Worm (Caenorhabditis elegans) whole organism, L2 larva: ENCODE measurements around the gene cin-4.

Source experiments
- C34F6.9 ChIP-seq: fragments of 150-350 bp; optimal IDR thresholded peaks from 2 replicates; lab custom pipeline; 2014; ENCODE audit warnings: missing biosample characterization, missing genetic modification characterization
- F13H6.1 ChIP-seq: sonication (generic microtip); optimal IDR thresholded peaks from 2 replicates; lab custom pipeline; 2016; ENCODE audit warnings: missing genetic modification characterization, missing compliant biosample characterization
- aly-2 ChIP-seq: fragments of 150-350 bp; optimal IDR thresholded peaks from 2 replicates; lab custom pipeline; 2014; ENCODE audit warnings: missing biosample characterization, missing genetic modification characterization
- lin-13 ChIP-seq: fragments of 150-350 bp; optimal IDR thresholded peaks from 2 replicates; lab custom pipeline; 2014; ENCODE audit warnings: missing biosample characterization, missing genetic modification reagents, missing genetic modification characterization
- lin-39 ChIP-seq: fragments of 150-350 bp; optimal IDR thresholded peaks from 2 replicates; lab custom pipeline; 2014; ENCODE audit warnings: missing biosample characterization, missing genetic modification reagents, missing genetic modification characterization
- nhr-11 ChIP-seq: fragments of 150-350 bp; optimal IDR thresholded peaks from 2 replicates; lab custom pipeline; 2014; ENCODE audit warnings: missing biosample characterization, missing genetic modification characterization
- nhr-25 ChIP-seq: fragments of 150-350 bp; sonication (generic microtip); optimal IDR thresholded peaks from 3 replicates; lab custom pipeline; 2014; ENCODE audit warnings: missing biosample characterization, missing genetic modification characterization
- peb-1 ChIP-seq: fragments of 150-350 bp; optimal IDR thresholded peaks from 2 replicates; lab custom pipeline; 2014; ENCODE audit warnings: missing biosample characterization, missing genetic modification characterization
- unc-62 ChIP-seq: fragments of 150-350 bp; optimal IDR thresholded peaks from 2 replicates; lab custom pipeline; 2014; ENCODE audit warnings: missing biosample characterization, missing genetic modification reagents, missing genetic modification characterization
- ztf-4 ChIP-seq: fragments of 150-350 bp; optimal IDR thresholded peaks from 2 replicates; lab custom pipeline; 2014; ENCODE audit warnings: missing biosample characterization, missing genetic modification characterization

The cin-4 gene

DNA sequence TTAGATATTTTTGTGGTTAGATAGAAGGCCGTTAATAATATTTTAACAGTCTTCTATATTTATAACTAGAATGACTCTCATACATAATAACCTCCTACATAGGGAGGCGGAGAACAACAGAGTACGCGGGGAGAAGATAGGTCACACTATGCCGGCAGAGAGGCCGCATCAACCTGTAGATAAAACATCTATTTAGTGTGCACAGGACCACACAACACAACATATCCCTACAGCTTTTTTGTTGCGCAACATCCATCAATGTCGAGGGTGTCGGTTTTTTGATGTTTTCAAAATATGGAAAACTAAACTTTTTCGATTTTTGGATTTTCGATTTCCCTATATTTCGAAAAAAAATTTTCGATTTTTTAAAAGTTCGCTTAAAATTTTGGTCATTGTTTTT lies 52.8 kb downstream of the cin-4 start:
- TF ChIP-seq F13H6.1 = no peak
- TF ChIP-seq nhr-25 = no peak
- TF ChIP-seq peb-1 (tag; lab: Kevin White, UChicago) = no peak
- TF ChIP-seq aly-2 = no peak
- no peak for TF ChIP-seq lin-13 (GFP tag; lab: Kevin White, UChicago)
- TF ChIP-seq ztf-4 (tag; lab: Kevin White, UChicago) = no peak
- no peak for TF ChIP-seq lin-39
- no peak for TF ChIP-seq nhr-11 (tag; lab: Kevin White, UChicago)
- TF ChIP-seq C34F6.9 (tag; lab: Kevin White, UChicago) = no peak
- TF ChIP-seq unc-62 (GFP tag; lab: Kevin White, UChicago) = no peak
